Fruit fly (Drosophila melanogaster) Kc167 (cell line): ENCODE results near the gene CG4511.

ENCODE experiments used
- Myc ChIP-seq: fragments of >200 bp; optimal IDR thresholded peaks from 2 replicates; lab custom pipeline; 2017; ENCODE audit warnings: missing external identifiers
- Sin3A ChIP-seq: fragments of >200 bp; optimal IDR thresholded peaks from 2 replicates; lab custom pipeline; 2018; ENCODE audit warnings: missing external identifiers
- h ChIP-seq: fragments of >200 bp; optimal IDR thresholded peaks from 3 replicates; lab custom pipeline; 2018; ENCODE audit warnings: missing external identifiers
- insv ChIP-seq: fragments of >200 bp; optimal IDR thresholded peaks from 3 replicates; lab custom pipeline; 2018; ENCODE audit warnings: missing external identifiers
- psq ChIP-seq: fragments of >200 bp; optimal IDR thresholded peaks from 2 replicates; lab custom pipeline; 2017; ENCODE audit warnings: missing external identifiers
- ttk ChIP-seq: sonication (Bioruptor generic); optimal IDR thresholded peaks from 2 replicates; lab custom pipeline; 2017; ENCODE audit warnings: missing external identifiers

Gene CG4511

dm6 chr3R:10850636-10851035 lies 3.7 kb upstream of the CG4511 start:
- no peak for TF ChIP-seq Myc (lab: Kevin White, UChicago)
- no peak for TF ChIP-seq insv
- no peak for TF ChIP-seq ttk (lab: Kevin White, UChicago)
- no peak for TF ChIP-seq Sin3A (lab: Kevin White, UChicago)
- TF ChIP-seq psq (lab: Kevin White, UChicago), result no peak
- TF ChIP-seq h (lab: Kevin White, UChicago), result no peak

- no peak for TF ChIP-seq psq (lab: Kevin White, UChicago)
- no peak for TF ChIP-seq Sin3A (lab: Kevin White, UChicago)
- TF ChIP-seq h (lab: Kevin White, UChicago), result no peak
- TF ChIP-seq insv, result no peak
- no peak for TF ChIP-seq ttk (lab: Kevin White, UChicago)
- no peak for TF ChIP-seq Myc (lab: Kevin White, UChicago)
Measured at dm6 chr3R:10852232-10852774, 2.0 kb upstream of the CG4511 start, which contains the start of gene CG4565. TSS of gene CG4565 (plus strand) at chr3R:10852724.

- TF ChIP-seq Sin3A (lab: Kevin White, UChicago) (no peak), ttk (lab: Kevin White, UChicago) (no peak)
Measured at dm6 chr3R:10856618-10857017, 2.3 kb downstream of the CG4511 start, which contains the start of gene CG4570. TSS of gene CG4570 (plus strand) at chr3R:10856807.

DNA sequence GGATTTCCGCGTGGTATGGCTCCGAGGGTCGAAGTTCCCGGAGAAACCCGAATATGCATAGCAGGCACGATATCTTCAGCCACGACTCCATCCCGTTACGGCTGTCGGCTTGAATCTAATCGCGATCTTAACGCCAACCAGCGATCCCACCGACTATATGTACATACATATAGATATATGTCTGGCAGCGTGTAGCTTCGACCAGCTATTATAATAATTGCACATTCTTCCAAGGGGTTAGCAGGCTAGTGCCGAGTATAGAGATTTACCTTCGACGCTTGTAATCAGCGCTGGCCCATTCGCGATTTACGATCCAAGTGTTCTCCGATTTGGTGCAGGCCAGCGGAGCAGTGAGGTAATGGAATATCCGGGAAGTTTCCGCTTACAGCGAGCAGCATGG lies 5.4 kb downstream of the CG4511 start, which contains the start of gene CG14694:
TSS of gene CG14694 (minus strand) at position 101 of the 400 bp plus-strand sequence.
- TF ChIP-seq psq (lab: Kevin White, UChicago) (no peak), insv (no peak), ttk (lab: Kevin White, UChicago) (no peak), Myc (lab: Kevin White, UChicago) (no peak), h (lab: Kevin White, UChicago) (no peak), Sin3A (lab: Kevin White, UChicago) (no peak)

DNA sequence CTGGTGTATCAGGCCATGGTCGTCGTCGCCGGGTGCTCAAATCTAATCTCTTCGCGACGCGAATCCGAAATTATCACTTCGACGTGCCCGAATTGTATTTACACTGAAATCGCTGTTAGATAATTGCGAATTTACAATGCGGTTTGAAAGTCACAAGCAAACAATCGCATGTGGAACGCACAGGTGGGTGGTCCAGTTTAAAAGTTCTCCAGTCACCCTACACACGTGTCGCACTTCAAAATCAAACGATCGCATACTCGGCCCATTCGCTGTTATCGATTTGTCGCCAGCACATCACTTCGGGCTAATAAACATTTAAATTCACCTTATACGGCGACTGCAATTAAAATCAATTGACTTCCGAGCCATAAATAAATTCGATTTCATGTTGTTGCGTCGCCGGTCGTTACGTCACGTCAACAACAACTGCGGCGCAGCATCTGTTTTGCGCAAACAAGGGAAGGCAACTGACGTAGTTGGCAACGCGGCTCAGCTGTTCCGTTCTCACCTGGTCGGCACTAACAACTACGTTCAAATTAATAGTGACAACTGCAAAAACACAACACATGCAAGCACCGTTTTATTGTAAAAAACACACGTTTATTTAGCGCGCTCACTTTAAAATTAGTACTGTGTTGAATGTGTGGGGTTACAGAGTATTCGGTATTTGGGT lies 8.6 kb downstream of the CG4511 start, which contains the start of gene CG6574:
TSS of gene CG6574 (minus strand) at position 216 of the 673 bp plus-strand sequence.
- no peak for TF ChIP-seq h (lab: Kevin White, UChicago)
- TF ChIP-seq insv, result no peak
- TF ChIP-seq ttk (lab: Kevin White, UChicago), result no peak
- TF ChIP-seq psq (lab: Kevin White, UChicago), result no peak
- no peak for TF ChIP-seq Myc (lab: Kevin White, UChicago)
- TF ChIP-seq Sin3A (lab: Kevin White, UChicago), result no peak

DNA sequence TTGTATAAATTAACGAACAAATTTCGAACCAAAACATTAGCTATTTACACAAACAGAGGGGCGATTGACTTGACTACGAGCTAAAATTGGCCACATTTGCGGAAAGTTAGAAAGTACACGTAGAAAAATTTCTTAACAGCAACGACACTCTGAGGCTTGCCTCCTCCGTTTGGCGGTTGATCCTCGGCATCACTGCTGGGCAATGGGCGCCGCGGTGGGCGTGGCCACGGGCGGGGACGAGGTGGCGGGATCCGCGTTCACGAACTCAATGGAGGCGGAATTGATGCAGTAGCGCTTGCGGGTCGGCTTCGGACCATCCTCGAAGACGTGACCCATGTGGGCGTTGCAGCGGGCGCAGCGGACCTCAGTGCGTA lies 9.1 kb downstream of the CG4511 start:
- TF ChIP-seq psq (lab: Kevin White, UChicago), result no peak
- TF ChIP-seq Myc (lab: Kevin White, UChicago), result no peak
- TF ChIP-seq insv, result no peak
- no peak for TF ChIP-seq Sin3A (lab: Kevin White, UChicago)
- no peak for TF ChIP-seq h (lab: Kevin White, UChicago)
- TF ChIP-seq ttk (lab: Kevin White, UChicago), result no peak

dm6 chr3R:10863956-10864355 lies 9.7 kb downstream of the CG4511 start:
- no peak for TF ChIP-seq ttk (lab: Kevin White, UChicago)
- no peak for TF ChIP-seq insv
- TF ChIP-seq Sin3A (lab: Kevin White, UChicago), result no peak
- TF ChIP-seq Myc (lab: Kevin White, UChicago), result no peak
- no peak for TF ChIP-seq psq (lab: Kevin White, UChicago)
- TF ChIP-seq h (lab: Kevin White, UChicago), result no peak

- no peak for TF ChIP-seq h (lab: Kevin White, UChicago)
- TF ChIP-seq ttk (lab: Kevin White, UChicago), result no peak
- TF ChIP-seq Myc (lab: Kevin White, UChicago), result no peak
- TF ChIP-seq Sin3A (lab: Kevin White, UChicago), result no peak
- no peak for TF ChIP-seq insv
- TF ChIP-seq psq (lab: Kevin White, UChicago), result no peak
Measured at dm6 chr3R:10868427-10868962, 14.2 kb downstream of the CG4511 start, which contains the start of the genes SelR and Tsp86D. TSS of gene SelR (minus strand) at chr3R:10868642. TSS of gene Tsp86D (plus strand) at chr3R:10868708.

DNA sequence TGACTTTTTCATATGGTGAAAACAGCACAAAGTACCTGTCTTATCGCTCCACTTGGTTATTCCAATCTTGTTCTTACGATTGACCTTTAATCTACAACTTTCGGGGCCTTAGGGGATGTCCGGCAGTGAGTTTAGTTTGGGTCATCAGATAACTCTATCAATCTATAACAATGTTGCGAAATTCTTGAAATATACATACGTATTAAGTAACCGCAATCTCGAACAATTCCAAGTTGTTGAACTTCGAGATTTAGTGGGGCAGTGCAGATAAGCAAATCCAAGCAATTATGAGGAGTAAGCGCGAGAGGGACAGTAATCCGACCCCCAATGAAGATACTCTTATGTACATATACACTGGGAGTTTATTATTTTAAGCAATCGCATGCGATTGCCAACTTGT lies 16.3 kb downstream of the CG4511 start:
- no peak for TF ChIP-seq insv
- no peak for TF ChIP-seq psq (lab: Kevin White, UChicago)
- no peak for TF ChIP-seq ttk (lab: Kevin White, UChicago)
- no peak for TF ChIP-seq h (lab: Kevin White, UChicago)
- no peak for TF ChIP-seq Myc (lab: Kevin White, UChicago)
- no peak for TF ChIP-seq Sin3A (lab: Kevin White, UChicago)

dm6 chr3R:10872148-10872783 lies 18.0 kb downstream of the CG4511 start, which contains the start of gene Fdh:
TSS of gene Fdh (minus strand) at chr3R:10872381.
- TF ChIP-seq insv (no peak), Myc (lab: Kevin White, UChicago) (no peak), ttk (lab: Kevin White, UChicago) (no peak), psq (lab: Kevin White, UChicago) (no peak), Sin3A (lab: Kevin White, UChicago) (no peak), h (lab: Kevin White, UChicago) (no peak)

- no peak for TF ChIP-seq ttk (lab: Kevin White, UChicago)
- TF ChIP-seq insv, result no peak
- no peak for TF ChIP-seq Sin3A (lab: Kevin White, UChicago)
Measured at dm6 chr3R:10872820-10873219, 18.5 kb downstream of the CG4511 start, which contains the start of gene CG4596. TSS of gene CG4596 (plus strand) at chr3R:10873038.
